Fruit fly (Drosophila melanogaster) whole organism, embryonic: Measurements from ENCODE around the gene mus302.
A peak's percentile ranks its signal among the peaks of the same experiment; 100 is the strongest.

ENCODE experiments used
- B-H2 ChIP-seq: fragments of 200-800 bp; sonication (Bioruptor generic); optimal IDR thresholded peaks from 2 replicates; lab custom pipeline; 2018; ENCODE audit warnings: missing biosample characterization, mild to moderate bottlenecking, missing genetic modification characterization
- CG10321 ChIP-seq: fragments of 200-800 bp; sonication (Bioruptor generic); IDR thresholded peaks from 2 replicates; pipeline ENCODE4 v1.3.6; 2022; ENCODE audit warnings: missing biosample characterization, missing genetic modification characterization
- CG10431 ChIP-seq: fragments of 200-800 bp; sonication (Bioruptor generic); optimal IDR thresholded peaks from 3 replicates; lab custom pipeline; 2018; ENCODE audit warnings: missing biosample characterization, mild to moderate bottlenecking, missing genetic modification characterization
- CG11093 ChIP-seq: fragments of 200-800 bp; sonication (Bioruptor generic); IDR thresholded peaks from 3 replicates; pipeline ENCODE4 v1.3.6; 2022; ENCODE audit warnings: missing biosample characterization, missing genetic modification characterization
- CG11504 ChIP-seq: fragments of 200-800 bp; sonication (Bioruptor generic); optimal IDR thresholded peaks from 3 replicates; lab custom pipeline; 2019; ENCODE audit warnings: missing biosample characterization, mild to moderate bottlenecking, missing genetic modification characterization, moderate library complexity
- CG30431 ChIP-seq: fragments of 200-800 bp; sonication (Bioruptor generic); optimal IDR thresholded peaks from 2 replicates; lab custom pipeline; 2017; ENCODE audit warnings: missing biosample characterization, missing genetic modification characterization
- CG33213 ChIP-seq: fragments of 200-800 bp; sonication (Bioruptor generic); optimal IDR thresholded peaks from 3 replicates; lab custom pipeline; 2016; ENCODE audit warnings: missing biosample characterization, missing genetic modification characterization
- CG4360 ChIP-seq: fragments of 200-800 bp; sonication (Bioruptor generic); IDR thresholded peaks from 2 replicates; pipeline ENCODE4 v1.3.6; 2022; ENCODE audit warnings: missing biosample characterization, missing genetic modification characterization
- CG7839 ChIP-seq: fragments of 200-800 bp; sonication (Bioruptor generic); optimal IDR thresholded peaks from 3 replicates; lab custom pipeline; 2018; ENCODE audit warnings: missing biosample characterization, mild to moderate bottlenecking, missing genetic modification characterization, moderate library complexity
- CG8388 ChIP-seq: fragments of 200-800 bp; sonication (Bioruptor generic); optimal IDR thresholded peaks from 2 replicates; lab custom pipeline; 2019; ENCODE audit warnings: missing biosample characterization, mild to moderate bottlenecking, missing genetic modification characterization, moderate library complexity
- CG8944 ChIP-seq: fragments of 200-800 bp; sonication (Bioruptor generic); optimal IDR thresholded peaks from 3 replicates; lab custom pipeline; 2016; ENCODE audit warnings: missing biosample characterization, missing genetic modification characterization
- CG9817 ChIP-seq: fragments of 200-800 bp; sonication (Bioruptor generic); optimal IDR thresholded peaks from 2 replicates; lab custom pipeline; 2018; ENCODE audit warnings: missing biosample characterization, mild to moderate bottlenecking, missing genetic modification characterization, moderate library complexity
- Camta ChIP-seq: fragments of 200-800 bp; sonication (Bioruptor generic); optimal IDR thresholded peaks from 2 replicates; lab custom pipeline; 2016; ENCODE audit warnings: missing biosample characterization, missing genetic modification characterization
- CoRest ChIP-seq: fragments of 200-800 bp; sonication (Bioruptor generic); optimal IDR thresholded peaks from 3 replicates; lab custom pipeline; 2018; ENCODE audit warnings: missing biosample characterization, mild to moderate bottlenecking, missing genetic modification characterization, moderate library complexity
- CrebB ChIP-seq: fragments of 200-800 bp; sonication (Bioruptor generic); optimal IDR thresholded peaks from 3 replicates; lab custom pipeline; 2018; ENCODE audit warnings: missing biosample characterization, mild to moderate bottlenecking, missing genetic modification characterization
- Dad ChIP-seq: fragments of 200-800 bp; sonication (Bioruptor generic); optimal IDR thresholded peaks from 3 replicates; lab custom pipeline; 2016; ENCODE audit warnings: missing biosample characterization, missing genetic modification characterization
- Dek ChIP-seq: fragments of 200-800 bp; sonication (Bioruptor generic); optimal IDR thresholded peaks from 3 replicates; lab custom pipeline; 2019; ENCODE audit warnings: missing biosample characterization, mild to moderate bottlenecking, missing genetic modification characterization, moderate library complexity
- Dref ChIP-seq: fragments of 200-800 bp; sonication (Bioruptor generic); IDR thresholded peaks from 2 replicates; pipeline ENCODE4 v1.3.6; 2022; ENCODE audit warnings: missing biosample characterization, missing genetic modification characterization
- E2f1 ChIP-seq: fragments of 200-800 bp; sonication (Bioruptor generic); IDR thresholded peaks from 2 replicates; pipeline ENCODE4 v1.3.6; 2022; ENCODE audit warnings: missing biosample characterization, missing genetic modification characterization
- ERR ChIP-seq: fragments of 200-800 bp; sonication (Bioruptor generic); optimal IDR thresholded peaks from 2 replicates; lab custom pipeline; 2016; ENCODE audit warnings: missing biosample characterization, missing genetic modification characterization
- Ets65A ChIP-seq: fragments of 200-800 bp; sonication (Bioruptor generic); peaks from one replicate; lab custom pipeline; 2016; ENCODE audit warnings: missing biosample characterization, missing genetic modification characterization
- Fer1 ChIP-seq: fragments of 200-800 bp; sonication (Bioruptor generic); optimal IDR thresholded peaks from 2 replicates; lab custom pipeline; 2017; ENCODE audit warnings: missing biosample characterization, mild to moderate bottlenecking, missing genetic modification characterization
- Gsc ChIP-seq: fragments of 200-800 bp; sonication (Bioruptor generic); IDR thresholded peaks from 2 replicates; pipeline ENCODE4 v1.3.6; 2022; ENCODE audit warnings: missing biosample characterization, missing genetic modification characterization
- HLH54F ChIP-seq: fragments of 200-800 bp; sonication (Bioruptor generic); optimal IDR thresholded peaks from 3 replicates; lab custom pipeline; 2016; ENCODE audit warnings: missing biosample characterization, missing genetic modification characterization
- Hr3 ChIP-seq: fragments of 200-800 bp; sonication (Bioruptor generic); optimal IDR thresholded peaks from 3 replicates; lab custom pipeline; 2016; ENCODE audit warnings: missing biosample characterization, missing genetic modification characterization
- Jarid2 ChIP-seq: fragments of 200-800 bp; sonication (Bioruptor generic); optimal IDR thresholded peaks from 3 replicates; lab custom pipeline; 2017; ENCODE audit warnings: mild to moderate bottlenecking, missing biosample characterization, missing genetic modification reagents, missing genetic modification characterization
- Max ChIP-seq: fragments of 200-800 bp; sonication (Bioruptor generic); optimal IDR thresholded peaks from 2 replicates; lab custom pipeline; 2016; ENCODE audit warnings: missing biosample characterization, mild to moderate bottlenecking, missing genetic modification characterization
- Poxn ChIP-seq: fragments of 200-800 bp; sonication (Bioruptor generic); IDR thresholded peaks from 2 replicates; pipeline ENCODE4 v1.3.6; 2022; ENCODE audit warnings: missing biosample characterization, missing genetic modification characterization
- Ravus ChIP-seq: fragments of 200-800 bp; sonication (Bioruptor generic); IDR thresholded peaks from 2 replicates; pipeline ENCODE4 v1.3.6; 2022; ENCODE audit warnings: missing biosample characterization, missing genetic modification characterization
- Rx ChIP-seq: fragments of 200-800 bp; sonication (Bioruptor generic); IDR thresholded peaks from 2 replicates; pipeline ENCODE4 v1.3.6; 2022; ENCODE audit warnings: missing biosample characterization, missing genetic modification characterization
- Side ChIP-seq: fragments of 200-800 bp; sonication (Bioruptor generic); optimal IDR thresholded peaks from 2 replicates; lab custom pipeline; 2016; ENCODE audit warnings: missing biosample characterization, missing genetic modification characterization
- Sin3A ChIP-seq: fragments of >200 bp; optimal IDR thresholded peaks from 2 replicates; lab custom pipeline; 2018
- Trl ChIP-seq, 3 experiments: fragments of >200 bp in 2 of 3; fragments of 200-800 bp in 1 of 3; sonication (Bioruptor generic) in 1 of 3; optimal IDR thresholded peaks; 2 replicates in 1 of 3; 3 replicates in 2 of 3; lab custom pipeline; 2016 to 2017; ENCODE audit warnings: missing biosample characterization in 1 of 3, missing genetic modification characterization in 1 of 3
- Xrp1 ChIP-seq: fragments of 200-800 bp; sonication (Bioruptor generic); IDR thresholded peaks from 2 replicates; pipeline ENCODE4 v1.3.6; 2022; ENCODE audit warnings: missing biosample characterization, missing genetic modification characterization
- bab2 ChIP-seq: fragments of 200-800 bp; sonication (Bioruptor generic); optimal IDR thresholded peaks from 2 replicates; lab custom pipeline; 2016; ENCODE audit warnings: missing biosample characterization, missing genetic modification characterization
- chif ChIP-seq, 2 experiments: fragments of 200-800 bp; sonication (Bioruptor generic); optimal IDR thresholded peaks; 3 replicates each; lab custom pipeline; 2016; ENCODE audit warnings: missing biosample characterization in 2 of 2, missing genetic modification characterization in 2 of 2
- fd102C ChIP-seq: fragments of 200-800 bp; sonication (Bioruptor generic); optimal IDR thresholded peaks from 2 replicates; lab custom pipeline; 2018; ENCODE audit warnings: missing biosample characterization, mild to moderate bottlenecking, missing genetic modification characterization, moderate library complexity
- gsb-n ChIP-seq: fragments of 200-800 bp; sonication (Bioruptor generic); optimal IDR thresholded peaks from 3 replicates; lab custom pipeline; 2018; ENCODE audit warnings: missing biosample characterization, mild to moderate bottlenecking, missing genetic modification characterization
- hkb ChIP-seq, 2 experiments: fragments of 200-800 bp in 1 of 2; fragments of >200 bp in 1 of 2; sonication (Bioruptor generic) in 1 of 2; IDR thresholded peaks in 1 of 2; optimal IDR thresholded peaks in 1 of 2; 2 replicates each; pipeline versions ENCODE4 v1.3.6 to Lab custom; 2017 to 2022; ENCODE audit warnings: missing biosample characterization in 1 of 2, missing genetic modification characterization in 1 of 2
- jumu ChIP-seq: fragments of 200-800 bp; sonication (Bioruptor generic); optimal IDR thresholded peaks from 3 replicates; lab custom pipeline; 2016; ENCODE audit warnings: missing biosample characterization, missing genetic modification characterization
- nau ChIP-seq: fragments of 200-800 bp; sonication (Bioruptor generic); optimal IDR thresholded peaks from 3 replicates; lab custom pipeline; 2017; ENCODE audit warnings: missing biosample characterization, mild to moderate bottlenecking, missing genetic modification characterization, missing genetic modification reagents
- nmo ChIP-seq: fragments of 200-800 bp; sonication (Bioruptor generic); optimal IDR thresholded peaks from 2 replicates; lab custom pipeline; 2018; ENCODE audit warnings: missing biosample characterization, mild to moderate bottlenecking, missing genetic modification characterization, moderate library complexity
- pum ChIP-seq: fragments of 200-800 bp; sonication (Bioruptor generic); optimal IDR thresholded peaks from 2 replicates; lab custom pipeline; 2016; ENCODE audit warnings: missing biosample characterization, missing genetic modification characterization
- slou ChIP-seq: fragments of 200-800 bp; sonication (Bioruptor generic); optimal IDR thresholded peaks from 3 replicates; lab custom pipeline; 2016; ENCODE audit warnings: missing biosample characterization, missing genetic modification characterization
- sug ChIP-seq: fragments of 200-800 bp; optimal IDR thresholded peaks from 2 replicates; lab custom pipeline; 2019; ENCODE audit warnings: missing biosample characterization, mild to moderate bottlenecking, missing genetic modification characterization, moderate library complexity
- tgo ChIP-seq: fragments of 200-800 bp; sonication (Bioruptor generic); IDR thresholded peaks from 3 replicates; pipeline ENCODE4 v1.3.6; 2022; ENCODE audit warnings: missing biosample characterization, missing genetic modification characterization
- trem ChIP-seq: fragments of 200-800 bp; optimal IDR thresholded peaks from 3 replicates; lab custom pipeline; 2019; ENCODE audit warnings: missing biosample characterization, mild to moderate bottlenecking, missing genetic modification characterization, moderate library complexity
- tup ChIP-seq: fragments of 200-800 bp; sonication (Bioruptor generic); optimal IDR thresholded peaks from 2 replicates; lab custom pipeline; 2016; ENCODE audit warnings: missing biosample characterization, mild to moderate bottlenecking, missing genetic modification characterization, moderate library complexity
- vvl ChIP-seq: fragments of 200-800 bp; sonication (Bioruptor generic); IDR thresholded peaks from 2 replicates; pipeline ENCODE4 v1.3.6; 2022; ENCODE audit warnings: missing biosample characterization, missing genetic modification characterization

Gene mus302

DNA sequence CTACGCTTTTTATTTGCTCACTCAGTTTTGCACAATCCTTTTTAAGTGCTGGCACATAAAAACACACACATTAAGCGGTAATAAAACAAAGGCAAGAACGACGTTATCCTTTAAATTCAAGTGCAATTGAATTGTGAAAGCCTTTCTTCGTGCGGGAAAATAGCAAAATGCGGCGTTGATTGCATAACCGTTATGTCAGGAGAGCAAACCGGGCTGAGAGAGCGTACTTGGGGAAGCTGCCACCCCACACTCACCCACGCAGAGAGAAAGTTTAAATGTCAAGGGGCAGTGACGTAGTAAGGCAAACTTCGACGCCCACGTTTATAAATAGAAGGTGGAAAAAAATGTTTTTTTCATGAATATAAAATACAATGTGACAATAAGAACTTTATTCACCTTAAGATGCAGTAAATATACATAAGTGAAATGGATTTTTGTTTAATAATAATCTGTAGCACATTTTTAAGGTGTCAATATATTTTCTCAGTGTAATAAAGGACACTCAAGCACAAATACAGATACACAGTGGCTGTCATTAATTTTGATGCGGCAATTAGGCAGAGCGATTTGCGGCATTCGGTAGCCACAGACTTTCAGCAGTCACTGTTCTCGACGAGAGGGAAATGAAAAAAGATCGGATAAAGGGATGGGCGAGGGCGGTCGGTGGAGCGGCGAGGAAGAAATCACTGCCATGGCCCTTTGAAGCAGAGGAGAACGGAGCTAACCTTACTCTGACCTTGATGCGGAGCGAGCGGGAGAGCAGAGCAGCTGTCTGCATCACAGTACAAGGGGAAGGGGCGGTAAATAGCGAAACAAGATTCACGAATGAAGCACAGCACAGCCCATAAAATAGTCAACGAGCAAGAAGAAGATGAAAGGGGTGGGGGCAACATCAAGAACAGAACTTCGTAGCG lies 26.5 kb upstream of the mus302 start (continued):
- TF ChIP-seq hkb (optimal IDR thresholded peaks at IDR 0.05; lab: Kevin White, UChicago) (no peak), hkb (GFP tag; IDR thresholded peaks at IDR 0.05; lab: Robert Waterston, UW) (peak; percentile 31; the same call in 1 of the 2 replicates), Gsc (GFP tag; lab: Robert Waterston, UW) (no peak), CG33213 (GFP tag; lab: Kevin White, UChicago) (no peak), Hr3 (peak; percentile 26), fd102C (GFP tag; lab: Kevin White, UChicago) (no peak), Ets65A (GFP tag; lab: Kevin White, UChicago) (peak; percentile 55), jumu (GFP tag; lab: Kevin White, UChicago) (peak; percentile 25), Fer1 (GFP tag; lab: Kevin White, UChicago) (peak; percentile 75), tup (GFP tag; lab: Kevin White, UChicago) (no peak), CG30431 (GFP tag; lab: Kevin White, UChicago) (no peak), CG8944 (peak; percentile 9), B-H2 (no peak), nau (GFP tag; lab: Kevin White, UChicago) (peak; percentile 12), pum (peak; percentile 47), gsb-n (tag; lab: Kevin White, UChicago) (peak; percentile 39), CG11504 (tag; lab: Kevin White, UChicago) (peak; percentile 58), chif (GFP tag; optimal IDR thresholded peaks at IDR 0.05; lab: Kevin White, UChicago) (peak in 1 of 2 experiments; percentile 26), Trl (optimal IDR thresholded peaks at IDR 0.05; lab: Kevin White, UChicago) (peak; percentile 33 to 44), Trl (GFP tag; optimal IDR thresholded peaks at IDR 0.05; lab: Kevin White, UChicago) (no peak), Poxn (0 out of 2 replicates have a peak, but pooled peaks have one; percentile 40), trem (tag; lab: Kevin White, UChicago) (no peak), bab2 (GFP tag; lab: Kevin White, UChicago) (peak; percentile 52), Rx (no peak), CG10431 (GFP tag; lab: Kevin White, UChicago) (no peak), Max (GFP tag; lab: Kevin White, UChicago) (no peak), CrebB (tag; lab: Kevin White, UChicago) (no peak), Side (GFP tag; lab: Kevin White, UChicago) (peak; percentile 6), Jarid2 (no peak), Xrp1 (GFP tag; lab: Robert Waterston, UW) (peak; percentile 60; the same call in 1 of the 2 replicates), CG4360 (GFP tag; lab: Robert Waterston, UW) (no peak), Camta (GFP tag; lab: Kevin White, UChicago) (peak; percentile 17), ERR (GFP tag; lab: Kevin White, UChicago) (peak; percentile 96), Dref (GFP tag; lab: Robert Waterston, UW) (no peak), CoRest (tag; lab: Kevin White, UChicago) (peak; percentile 29), CG11093 (0 out of 3 replicates have a peak, but pooled peaks have one; percentile 20), vvl (peak; percentile 55), E2f1 (GFP tag; lab: Robert Waterston, UW) (0 out of 2 replicates have a peak, but pooled peaks have one; percentile 29), Ravus (GFP tag; lab: Robert Waterston, UW) (no peak), Dad (GFP tag; lab: Kevin White, UChicago) (peak; percentile 28), sug (no peak), CG9817 (peak; percentile 44), HLH54F (GFP tag; lab: Kevin White, UChicago) (peak; percentile 56), Sin3A (lab: Kevin White, UChicago) (no peak), tgo (peak; percentile 55), CG8388 (GFP tag; lab: Kevin White, UChicago) (peak; percentile 99), CG10321 (GFP tag; lab: Robert Waterston, UW) (no peak), Dek (peak; percentile 46), nmo (GFP tag; lab: Kevin White, UChicago) (peak; percentile 38), CG7839 (tag; lab: Kevin White, UChicago) (peak; percentile 67), slou (GFP tag; lab: Kevin White, UChicago) (no peak)
